Worm (Caenorhabditis elegans) whole organism, mixed stage, embryonic: Measurements from ENCODE around the gene ccf-1.

Source experiments
- blmp-1 ChIP-seq: fragments of 150-350 bp; optimal IDR thresholded peaks from 2 replicates; lab custom pipeline; 2014; ENCODE audit warnings: missing biosample characterization, missing genetic modification characterization
- ceh-39 ChIP-seq: fragments of 150-350 bp; optimal IDR thresholded peaks from 2 replicates; lab custom pipeline; 2014; ENCODE audit warnings: missing biosample characterization, missing genetic modification characterization
- elt-3 ChIP-seq: fragments of 150-350 bp; optimal IDR thresholded peaks from 2 replicates; lab custom pipeline; 2014; ENCODE audit warnings: missing biosample characterization, missing genetic modification characterization
- nhr-12 ChIP-seq: fragments of 150-350 bp; optimal IDR thresholded peaks from 2 replicates; lab custom pipeline; 2014; ENCODE audit warnings: missing biosample characterization, missing genetic modification characterization
- nhr-237 ChIP-seq: fragments of 150-350 bp; optimal IDR thresholded peaks from 2 replicates; lab custom pipeline; 2014; ENCODE audit warnings: missing biosample characterization, missing genetic modification characterization
- nhr-76 ChIP-seq: sonication (generic microtip); optimal IDR thresholded peaks from 2 replicates; lab custom pipeline; 2017; ENCODE audit warnings: missing biosample characterization, missing genetic modification characterization
- snpc-4 ChIP-seq: fragments of 150-350 bp; optimal IDR thresholded peaks from 2 replicates; lab custom pipeline; 2014; ENCODE audit warnings: missing biosample characterization, missing genetic modification characterization
- unc-39 ChIP-seq: fragments of 150-350 bp; optimal IDR thresholded peaks from 2 replicates; lab custom pipeline; 2014; ENCODE audit warnings: missing biosample characterization, missing genetic modification characterization
- unc-62 ChIP-seq: fragments of 150-350 bp; optimal IDR thresholded peaks from 2 replicates; lab custom pipeline; 2014; ENCODE audit warnings: missing biosample characterization, missing genetic modification reagents, missing genetic modification characterization
- ztf-11 ChIP-seq: fragments of 150-350 bp; optimal IDR thresholded peaks from 2 replicates; lab custom pipeline; 2014; ENCODE audit warnings: missing biosample characterization, missing genetic modification characterization

DNA sequence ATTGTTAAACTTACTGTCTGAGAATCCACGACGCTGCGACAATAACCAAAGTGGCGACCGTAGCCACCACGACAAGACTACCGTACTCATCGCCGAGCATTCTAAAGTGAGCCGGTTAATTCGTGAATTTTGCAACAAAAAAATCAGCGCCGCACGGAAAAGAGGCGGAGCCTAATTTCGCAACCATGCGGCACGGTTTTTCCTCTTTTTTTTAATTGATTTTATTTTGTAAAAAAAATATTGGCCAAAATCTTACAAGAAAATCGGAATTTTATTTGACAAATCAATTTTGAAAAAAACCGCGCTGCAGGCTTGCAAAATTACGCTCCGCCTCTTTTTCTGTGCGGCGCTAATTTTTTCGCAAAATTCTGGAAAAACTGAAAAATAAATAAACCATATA lies 13.5 kb upstream of the ccf-1 start, which contains the start of gene dolk-1:
- TF ChIP-seq elt-3: no peak
- no peak for TF ChIP-seq unc-39 (tag; lab: Kevin White, UChicago)
- TF ChIP-seq nhr-237 (tag; lab: Kevin White, UChicago): no peak
- TF ChIP-seq unc-62 (GFP tag; lab: Kevin White, UChicago): no peak
- TF ChIP-seq ztf-11 (tag; lab: Kevin White, UChicago): no peak
- TF ChIP-seq ceh-39 (tag; lab: Kevin White, UChicago): no peak
- TF ChIP-seq nhr-76 (tag; lab: Kevin White, UChicago): no peak
- no peak for TF ChIP-seq snpc-4 (tag; lab: Kevin White, UChicago)
- TF ChIP-seq nhr-12 (tag; lab: Kevin White, UChicago): no peak
- TF ChIP-seq blmp-1 (tag; lab: Kevin White, UChicago): no peak
